Worm (Caenorhabditis elegans) whole organism, young adult: ENCODE measurements around the gene str-123.

Experiments used
- F10E7.11 ChIP-seq: sonication (generic microtip); optimal IDR thresholded peaks from 2 replicates; lab custom pipeline; 2017; ENCODE audit warnings: mild to moderate bottlenecking, missing genetic modification characterization, moderate library complexity, missing compliant biosample characterization
- K12H6.12 ChIP-seq: fragments of 200-800 bp; sonication (Bioruptor generic); optimal IDR thresholded peaks from 2 replicates; lab custom pipeline; 2018; ENCODE audit warnings: mild to moderate bottlenecking, missing genetic modification characterization, missing compliant biosample characterization
- Y56A3A.18 ChIP-seq: fragments of 200-800 bp; sonication (Bioruptor generic); IDR thresholded peaks from 2 replicates; pipeline ENCODE4 v1.3.6; 2022; ENCODE audit warnings: missing genetic modification reagents, missing genetic modification characterization, missing compliant biosample characterization
- Y95B8A.8 ChIP-seq: fragments of 200-800 bp; sonication (Bioruptor generic); IDR thresholded peaks from 2 replicates; pipeline ENCODE4 v1.3.6; 2022; ENCODE audit warnings: missing genetic modification reagents, missing genetic modification characterization, missing compliant biosample characterization
- attf-3 ChIP-seq: fragments of 200-800 bp; sonication (Bioruptor generic); conservative IDR thresholded peaks from 2 replicates; pipeline ENCODE4 v1.3.6; 2022; ENCODE audit warnings: missing genetic modification reagents, missing genetic modification characterization, missing compliant biosample characterization
- bed-2 ChIP-seq: fragments of 200-800 bp; sonication (Bioruptor generic); IDR thresholded peaks from 2 replicates; pipeline ENCODE4 v1.3.6; 2022; ENCODE audit warnings: missing genetic modification reagents, missing genetic modification characterization, missing compliant biosample characterization
- ccch-3 ChIP-seq: fragments of 200-800 bp; sonication (Bioruptor generic); optimal IDR thresholded peaks from 2 replicates; lab custom pipeline; 2018; ENCODE audit warnings: mild to moderate bottlenecking, missing genetic modification characterization, missing compliant biosample characterization
- cebp-2 ChIP-seq: fragments of 200-800 bp; sonication (Bioruptor generic); IDR thresholded peaks from 2 replicates; pipeline ENCODE4 v1.3.6; 2022; ENCODE audit warnings: missing genetic modification characterization, missing compliant biosample characterization
- ceh-79 ChIP-seq: sonication (generic microtip); optimal IDR thresholded peaks from 2 replicates; lab custom pipeline; 2017; ENCODE audit warnings: mild to moderate bottlenecking, missing genetic modification characterization, missing compliant biosample characterization
- chd-7 ChIP-seq: sonication (generic microtip); optimal IDR thresholded peaks from 2 replicates; lab custom pipeline; 2016; ENCODE audit warnings: mild to moderate bottlenecking, missing genetic modification characterization, moderate library complexity, missing compliant biosample characterization
- dox-1 ChIP-seq: fragments of 200-800 bp; sonication (Bioruptor generic); IDR thresholded peaks from 2 replicates; pipeline ENCODE4 v1.3.6; 2022; ENCODE audit warnings: missing genetic modification reagents, missing genetic modification characterization, missing compliant biosample characterization
- dpl-1 ChIP-seq: fragments of 150-350 bp; optimal IDR thresholded peaks from 2 replicates; lab custom pipeline; 2014; ENCODE audit warnings: missing biosample characterization, missing genetic modification reagents, missing genetic modification characterization
- egrh-3 ChIP-seq: fragments of 200-800 bp; sonication (Bioruptor generic); IDR thresholded peaks from 2 replicates; pipeline ENCODE4 v1.3.6; 2022; ENCODE audit warnings: missing genetic modification reagents, missing genetic modification characterization, missing compliant biosample characterization
- ekl-4 ChIP-seq: fragments of 200-800 bp; sonication (Bioruptor generic); IDR thresholded peaks from 2 replicates; pipeline ENCODE4 v1.3.6; 2022; ENCODE audit warnings: missing genetic modification reagents, missing genetic modification characterization, missing compliant biosample characterization
- ets-4 ChIP-seq: fragments of 200-800 bp; sonication (Bioruptor generic); optimal IDR thresholded peaks from 2 replicates; lab custom pipeline; 2018; ENCODE audit warnings: mild to moderate bottlenecking, missing genetic modification characterization, missing compliant biosample characterization
- him-1 ChIP-seq: sonication (generic microtip); optimal IDR thresholded peaks from 2 replicates; lab custom pipeline; 2016; ENCODE audit warnings: missing genotype, missing genetic modification reagents, missing genetic modification characterization, missing compliant biosample characterization
- hlh-12 ChIP-seq: sonication (generic microtip); optimal IDR thresholded peaks from 2 replicates; lab custom pipeline; 2016; ENCODE audit warnings: missing genetic modification characterization, missing compliant biosample characterization
- hrde-1 ChIP-seq: sonication (generic microtip); optimal IDR thresholded peaks from 2 replicates; lab custom pipeline; 2016; ENCODE audit warnings: missing genetic modification characterization, mild to moderate bottlenecking, missing compliant biosample characterization, moderate library complexity, missing genotype, missing genetic modification reagents, borderline replicate concordance
- hsf-1 ChIP-seq: fragments of 200-800 bp; sonication (Bioruptor generic); IDR thresholded peaks from 2 replicates; pipeline ENCODE4 v1.3.6; 2022; ENCODE audit warnings: missing genetic modification reagents, missing genetic modification characterization, missing compliant biosample characterization
- lag-1 ChIP-seq: fragments of 200-800 bp; sonication (Bioruptor generic); IDR thresholded peaks from 2 replicates; pipeline ENCODE4 v1.3.6; 2022; ENCODE audit warnings: missing genetic modification reagents, missing genetic modification characterization, missing compliant biosample characterization
- lin-35 ChIP-seq, 3 experiments: fragments of 150-350 bp in 2 of 3; sonication (generic microtip) in 1 of 3; optimal IDR thresholded peaks; 2 replicates each; lab custom pipeline; 2014 to 2018; ENCODE audit warnings: missing biosample characterization in 3 of 3, missing genetic modification characterization in 3 of 3, missing genetic modification reagents in 3 of 3
- lin-40 ChIP-seq: sonication (generic microtip); optimal IDR thresholded peaks from 2 replicates; lab custom pipeline; 2016; ENCODE audit warnings: missing genetic modification characterization, mild to moderate bottlenecking, missing compliant biosample characterization, missing genotype, missing genetic modification reagents
- lir-1 ChIP-seq: fragments of 200-800 bp; sonication (Bioruptor generic); conservative IDR thresholded peaks from 2 replicates; pipeline ENCODE4 v1.3.6; 2022; ENCODE audit warnings: missing genetic modification reagents, missing genetic modification characterization, missing compliant biosample characterization
- lsl-1 ChIP-seq: fragments of 200-800 bp; sonication (Bioruptor generic); optimal IDR thresholded peaks from 2 replicates; lab custom pipeline; 2018; ENCODE audit warnings: mild to moderate bottlenecking, missing genetic modification characterization, moderate library complexity, missing compliant biosample characterization
- nhr-179 ChIP-seq: sonication (generic microtip); optimal IDR thresholded peaks from 2 replicates; lab custom pipeline; 2016; ENCODE audit warnings: mild to moderate bottlenecking, missing genetic modification characterization, missing compliant biosample characterization
- nhr-27 ChIP-seq: fragments of 200-800 bp; sonication (Bioruptor generic); optimal IDR thresholded peaks from 2 replicates; lab custom pipeline; 2018; ENCODE audit warnings: mild to moderate bottlenecking, missing genetic modification characterization, moderate library complexity, missing compliant biosample characterization
- nhr-90 ChIP-seq: sonication (generic microtip); optimal IDR thresholded peaks from 2 replicates; lab custom pipeline; 2016; ENCODE audit warnings: missing genotype, mild to moderate bottlenecking, missing genetic modification characterization, missing compliant biosample characterization
- pbrm-1 ChIP-seq: fragments of 200-800 bp; sonication (Bioruptor generic); IDR thresholded peaks from 2 replicates; pipeline ENCODE4 v1.3.6; 2022; ENCODE audit warnings: missing genetic modification reagents, missing genetic modification characterization, missing compliant biosample characterization
- rec-8 ChIP-seq, 2 experiments: sonication (generic microtip); optimal IDR thresholded peaks; 2 replicates each; lab custom pipeline; 2016; ENCODE audit warnings: mild to moderate bottlenecking in 2 of 2, missing genetic modification characterization in 2 of 2, missing genetic modification reagents in 2 of 2, missing genotype in 2 of 2, missing biosample characterization in 1 of 2, missing compliant biosample characterization in 1 of 2, moderate library complexity in 1 of 2
- snpc-1.1 ChIP-seq: sonication (generic microtip); optimal IDR thresholded peaks from 2 replicates; lab custom pipeline; 2017; ENCODE audit warnings: missing genetic modification characterization, mild to moderate bottlenecking, missing compliant biosample characterization, antibody characterized with exemption, moderate library complexity, missing genotype, missing genetic modification reagents; ENCODE audit not compliant: insufficient read depth
- snpc-1.3 ChIP-seq: sonication (generic microtip); optimal IDR thresholded peaks from 2 replicates; lab custom pipeline; 2017; ENCODE audit warnings: missing genetic modification characterization, mild to moderate bottlenecking, missing compliant biosample characterization, antibody characterized with exemption, moderate library complexity, missing genotype, missing genetic modification reagents; ENCODE audit not compliant: insufficient read depth
- somi-1 ChIP-seq: fragments of 200-800 bp; sonication (Bioruptor generic); optimal IDR thresholded peaks from 2 replicates; lab custom pipeline; 2018; ENCODE audit warnings: mild to moderate bottlenecking, missing genetic modification characterization, missing compliant biosample characterization
- tbp1 ChIP-seq: fragments of 200-800 bp; sonication (Bioruptor generic); optimal IDR thresholded peaks from 2 replicates; lab custom pipeline; 2018; ENCODE audit warnings: mild to moderate bottlenecking, missing genetic modification characterization, missing compliant biosample characterization
- ztf-18 ChIP-seq: sonication (generic microtip); optimal IDR thresholded peaks from 2 replicates; lab custom pipeline; 2016; ENCODE audit warnings: missing genotype, mild to moderate bottlenecking, missing genetic modification characterization, missing compliant biosample characterization
- ztf-25 ChIP-seq: fragments of 200-800 bp; sonication (Bioruptor generic); IDR thresholded peaks from 2 replicates; pipeline ENCODE4 v1.3.6; 2022; ENCODE audit warnings: missing genetic modification reagents, missing genetic modification characterization, missing compliant biosample characterization
- ztf-26 ChIP-seq: sonication (generic microtip); optimal IDR thresholded peaks from 2 replicates; lab custom pipeline; 2017; ENCODE audit warnings: missing genetic modification characterization, missing compliant biosample characterization

Gene str-123

ce11 chrX:12792554-12792953, 2.4 kb downstream of the str-123 start, which contains the start of gene abf-5:
Gene abf-5, plus strand, starts transcription at chrX:12792854.
- TF ChIP-seq K12H6.12 (no peak), rec-8 (tag; optimal IDR thresholded peaks at IDR 0.05; lab: Kevin White, UChicago) (no peak), hrde-1 (tag; lab: Kevin White, UChicago) (no peak), ceh-79 (tag; lab: Kevin White, UChicago) (no peak), ets-4 (GFP tag; lab: Kevin White, UChicago) (no peak), ztf-18 (tag; lab: Kevin White, UChicago) (no peak), Y95B8A.8 (GFP tag; lab: Robert Waterston, UW) (no peak), snpc-1.3 (tag; lab: Kevin White, UChicago) (no peak), lin-40 (no peak), cebp-2 (no peak), Y56A3A.18 (GFP tag; lab: Robert Waterston, UW) (no peak), pbrm-1 (GFP tag; lab: Robert Waterston, UW) (no peak), dox-1 (GFP tag; lab: Robert Waterston, UW) (no peak), ztf-26 (tag; lab: Kevin White, UChicago) (no peak), ztf-25 (GFP tag; lab: Robert Waterston, UW) (no peak), bed-2 (no peak), him-1 (no peak), attf-3 (GFP tag; lab: Robert Waterston, UW) (no peak), hlh-12 (tag; lab: Kevin White, UChicago) (no peak)

DNA sequence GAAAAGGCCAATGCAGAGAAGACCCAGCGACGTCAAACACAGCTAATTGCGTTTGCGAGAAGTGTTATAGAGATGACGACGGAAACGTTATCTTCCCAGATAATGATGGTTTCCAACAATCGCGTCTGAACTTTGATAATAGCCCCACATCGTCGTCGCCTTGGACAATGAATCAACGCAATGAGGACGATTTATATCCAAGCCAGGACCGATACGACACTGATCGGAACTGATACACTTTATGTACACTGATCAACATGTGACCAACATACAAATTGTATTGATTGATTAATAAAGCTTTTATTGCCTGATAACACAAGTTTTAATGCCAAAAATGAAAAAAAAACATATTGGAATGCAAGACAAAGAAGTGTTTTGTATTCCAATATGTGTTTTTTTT, 2.9 kb downstream of the str-123 start:
- TF ChIP-seq lir-1 = no peak
- TF ChIP-seq hrde-1 (tag; lab: Kevin White, UChicago) = no peak
- TF ChIP-seq nhr-90 (tag; lab: Kevin White, UChicago) = no peak
- TF ChIP-seq, all 124 proteins: peak for 0

- TF ChIP-seq chd-7 (tag; lab: Kevin White, UChicago) (no peak), dpl-1 (no peak), ekl-4 (GFP tag; lab: Robert Waterston, UW) (no peak), hlh-12 (tag; lab: Kevin White, UChicago) (no peak), lsl-1 (GFP tag; lab: Kevin White, UChicago) (no peak), somi-1 (GFP tag; lab: Kevin White, UChicago) (no peak), nhr-27 (tag; lab: Kevin White, UChicago) (no peak), egrh-3 (GFP tag; lab: Robert Waterston, UW) (no peak), ccch-3 (GFP tag; lab: Kevin White, UChicago) (no peak), lin-35 (GFP tag; optimal IDR thresholded peaks at IDR 0.05; lab: Kevin White, UChicago) (no peak), F10E7.11 (tag; lab: Kevin White, UChicago) (no peak), hsf-1 (GFP tag; lab: Robert Waterston, UW) (no peak), snpc-1.1 (tag; lab: Kevin White, UChicago) (no peak), nhr-90 (tag; lab: Kevin White, UChicago) (no peak), dox-1 (GFP tag; lab: Robert Waterston, UW) (no peak), nhr-179 (tag; lab: Kevin White, UChicago) (no peak), lag-1 (GFP tag; lab: Robert Waterston, UW) (no peak), tbp1 (no peak)
- TF ChIP-seq, all 124 proteins: peak for 0
These were observed 3.7 kb downstream of the str-123 start, which contains the start of gene abf-6 for ce11 chrX:12793796-12794195. Gene abf-6, plus strand, starts transcription at chrX:12794118.
